Fruit fly (Drosophila melanogaster) whole organism, prepupa: ENCODE measurements around the gene TfIIFbeta.

Source experiments
- CG10631 ChIP-seq: fragments of 200-800 bp; sonication (Bioruptor generic); optimal IDR thresholded peaks from 2 replicates; lab custom pipeline; 2016; ENCODE audit warnings: missing biosample characterization, missing genetic modification characterization
- CG10669 ChIP-seq: fragments of 200-800 bp; sonication (Bioruptor generic); optimal IDR thresholded peaks from 3 replicates; lab custom pipeline; 2018; ENCODE audit warnings: missing biosample characterization, mild to moderate bottlenecking, missing genetic modification characterization, moderate library complexity
- CG11294 ChIP-seq: fragments of 200-800 bp; sonication (Bioruptor generic); IDR thresholded peaks from 2 replicates; pipeline ENCODE4 v1.3.6; 2022; ENCODE audit warnings: missing biosample characterization, missing genetic modification characterization
- CG11762 ChIP-seq: fragments of 200-800 bp; sonication (Bioruptor generic); optimal IDR thresholded peaks from 3 replicates; lab custom pipeline; 2016; ENCODE audit warnings: missing biosample characterization, missing genetic modification characterization; ENCODE audit not compliant: insufficient read depth
- CG11902 ChIP-seq: fragments of 200-800 bp; sonication (Bioruptor generic); optimal IDR thresholded peaks from 3 replicates; lab custom pipeline; 2016; ENCODE audit warnings: missing biosample characterization, missing genetic modification characterization
- CG15336 ChIP-seq: fragments of 200-800 bp; sonication (Bioruptor generic); IDR thresholded peaks from 2 replicates; pipeline ENCODE4 v1.3.6; 2022; ENCODE audit warnings: missing biosample characterization, missing genetic modification characterization
- CG1621 ChIP-seq: fragments of 200-800 bp; sonication (Bioruptor generic); optimal IDR thresholded peaks from 3 replicates; lab custom pipeline; 2018; ENCODE audit warnings: missing biosample characterization, mild to moderate bottlenecking, missing genetic modification characterization
- CG16779 ChIP-seq: fragments of 200-800 bp; sonication (Bioruptor generic); optimal IDR thresholded peaks from 3 replicates; lab custom pipeline; 2017; ENCODE audit warnings: missing biosample characterization, mild to moderate bottlenecking, missing genetic modification characterization
- CG3032 ChIP-seq: fragments of 200-800 bp; optimal IDR thresholded peaks from 2 replicates; lab custom pipeline; 2019; ENCODE audit warnings: missing biosample characterization, mild to moderate bottlenecking, missing genetic modification characterization, moderate library complexity
- CG32006 ChIP-seq: fragments of 200-800 bp; sonication (Bioruptor generic); optimal IDR thresholded peaks from 3 replicates; lab custom pipeline; 2017; ENCODE audit warnings: missing biosample characterization, mild to moderate bottlenecking, missing genetic modification characterization
- CG34406 ChIP-seq: fragments of 200-800 bp; sonication (Bioruptor generic); optimal IDR thresholded peaks from 3 replicates; lab custom pipeline; 2016; ENCODE audit warnings: missing biosample characterization, missing genetic modification characterization
- CG3919 ChIP-seq: fragments of 200-800 bp; sonication (Bioruptor generic); optimal IDR thresholded peaks from 3 replicates; lab custom pipeline; 2016; ENCODE audit warnings: missing biosample characterization, missing genetic modification characterization
- CG4318 ChIP-seq: fragments of 200-800 bp; sonication (Bioruptor generic); optimal IDR thresholded peaks from 3 replicates; lab custom pipeline; 2017; ENCODE audit warnings: missing biosample characterization, mild to moderate bottlenecking, missing genetic modification characterization
- CG6808 ChIP-seq: fragments of 200-800 bp; sonication (Bioruptor generic); optimal IDR thresholded peaks from 3 replicates; lab custom pipeline; 2017; ENCODE audit warnings: missing biosample characterization, missing genetic modification characterization, mild to moderate bottlenecking, moderate library complexity, missing genetic modification reagents
- CG6854 ChIP-seq: fragments of 200-800 bp; sonication (Bioruptor generic); optimal IDR thresholded peaks from 2 replicates; lab custom pipeline; 2017; ENCODE audit warnings: missing biosample characterization, mild to moderate bottlenecking, missing genetic modification characterization
- CG7368 ChIP-seq: fragments of 200-800 bp; sonication (Bioruptor generic); optimal IDR thresholded peaks from 3 replicates; lab custom pipeline; 2016; ENCODE audit warnings: missing biosample characterization, missing genetic modification characterization
- CG8119 ChIP-seq: fragments of 200-800 bp; sonication (Bioruptor generic); IDR thresholded peaks from 3 replicates; pipeline ENCODE4 v1.3.6; 2022; ENCODE audit warnings: missing biosample characterization, missing genetic modification characterization
- CG8319 ChIP-seq: fragments of 200-800 bp; sonication (Bioruptor generic); optimal IDR thresholded peaks from 3 replicates; lab custom pipeline; 2016; ENCODE audit warnings: missing biosample characterization, missing genetic modification characterization
- CG8632 ChIP-seq: fragments of 200-800 bp; sonication (Bioruptor generic); optimal IDR thresholded peaks from 3 replicates; lab custom pipeline; 2016; ENCODE audit warnings: missing biosample characterization, missing genetic modification characterization
- CG9139 ChIP-seq: fragments of 200-800 bp; sonication (Bioruptor generic); optimal IDR thresholded peaks from 3 replicates; lab custom pipeline; 2017; ENCODE audit warnings: missing biosample characterization, mild to moderate bottlenecking, missing genetic modification characterization
- Eip75B ChIP-seq: fragments of 200-800 bp; sonication (Bioruptor generic); optimal IDR thresholded peaks from 3 replicates; lab custom pipeline; 2016; ENCODE audit warnings: missing biosample characterization, missing genetic modification characterization
- Eip93F ChIP-seq: fragments of 200-800 bp; sonication (Bioruptor generic); optimal IDR thresholded peaks from 2 replicates; lab custom pipeline; 2016; ENCODE audit warnings: missing biosample characterization, mild to moderate bottlenecking, missing genetic modification characterization
- Ets21C ChIP-seq: fragments of 200-800 bp; sonication (Bioruptor generic); optimal IDR thresholded peaks from 3 replicates; lab custom pipeline; 2016; ENCODE audit warnings: missing biosample characterization, missing genetic modification characterization
- Gug ChIP-seq: fragments of 200-800 bp; sonication (Bioruptor generic); IDR thresholded peaks from 2 replicates; pipeline ENCODE4 v1.3.6; 2022; ENCODE audit warnings: missing biosample characterization, missing genetic modification characterization
- Hr38 ChIP-seq: sonication (Bioruptor generic); optimal IDR thresholded peaks from 2 replicates; lab custom pipeline; 2016; ENCODE audit warnings: missing biosample characterization, missing genetic modification characterization
- Hr39 ChIP-seq: fragments of 200-800 bp; sonication (Bioruptor generic); optimal IDR thresholded peaks from 2 replicates; lab custom pipeline; 2016; ENCODE audit warnings: missing biosample characterization, missing genetic modification characterization
- Hr4 ChIP-seq: fragments of 200-800 bp; sonication (Bioruptor generic); optimal IDR thresholded peaks from 3 replicates; lab custom pipeline; 2016; ENCODE audit warnings: missing biosample characterization, missing genetic modification characterization
- Met ChIP-seq: fragments of 200-800 bp; sonication (Bioruptor generic); optimal IDR thresholded peaks from 3 replicates; lab custom pipeline; 2016; ENCODE audit warnings: missing biosample characterization, missing genetic modification characterization
- OdsH ChIP-seq: fragments of 200-800 bp; sonication (Bioruptor generic); optimal IDR thresholded peaks from 3 replicates; lab custom pipeline; 2016; ENCODE audit warnings: missing biosample characterization, missing genetic modification characterization
- Smox ChIP-seq: fragments of 200-800 bp; sonication (Bioruptor generic); optimal IDR thresholded peaks from 3 replicates; lab custom pipeline; 2016; ENCODE audit warnings: missing biosample characterization, missing genetic modification characterization
- Sox102F ChIP-seq: fragments of 200-800 bp; sonication (Bioruptor generic); optimal IDR thresholded peaks from 2 replicates; lab custom pipeline; 2016; ENCODE audit warnings: missing biosample characterization, mild to moderate bottlenecking, missing genetic modification characterization
- Sox14 ChIP-seq: fragments of 200-800 bp; sonication (Bioruptor generic); optimal IDR thresholded peaks from 3 replicates; lab custom pipeline; 2016; ENCODE audit warnings: missing biosample characterization, missing genetic modification characterization
- achi ChIP-seq: fragments of 200-800 bp; sonication (Bioruptor generic); optimal IDR thresholded peaks from 3 replicates; lab custom pipeline; 2016; ENCODE audit warnings: missing biosample characterization, missing genetic modification characterization
- acj6 ChIP-seq: fragments of 200-800 bp; sonication (Bioruptor generic); optimal IDR thresholded peaks from 3 replicates; lab custom pipeline; 2016; ENCODE audit warnings: missing biosample characterization, missing genetic modification characterization
- dac ChIP-seq: fragments of 200-800 bp; sonication (Bioruptor generic); optimal IDR thresholded peaks from 2 replicates; lab custom pipeline; 2017; ENCODE audit warnings: missing biosample characterization, mild to moderate bottlenecking, missing genetic modification characterization
- dsx ChIP-seq: fragments of 200-800 bp; optimal IDR thresholded peaks from 3 replicates; lab custom pipeline; 2019; ENCODE audit warnings: missing biosample characterization, mild to moderate bottlenecking, missing genetic modification characterization, moderate library complexity; ENCODE audit not compliant: poor library complexity, severe bottlenecking
- eg ChIP-seq: fragments of 200-800 bp; sonication (Bioruptor generic); IDR thresholded peaks from 3 replicates; pipeline ENCODE4 v1.3.6; 2022; ENCODE audit warnings: missing biosample characterization, missing genetic modification characterization
- esn ChIP-seq: fragments of 200-800 bp; sonication (Bioruptor generic); optimal IDR thresholded peaks from 2 replicates; lab custom pipeline; 2016; ENCODE audit warnings: missing biosample characterization, mild to moderate bottlenecking, missing genetic modification characterization, moderate library complexity
- fd59A ChIP-seq: fragments of 200-800 bp; sonication (Bioruptor generic); optimal IDR thresholded peaks from 2 replicates; lab custom pipeline; 2017; ENCODE audit warnings: missing biosample characterization, mild to moderate bottlenecking, missing genetic modification characterization, missing genetic modification reagents
- fd85E ChIP-seq: fragments of 200-800 bp; sonication (Bioruptor generic); optimal IDR thresholded peaks from 3 replicates; lab custom pipeline; 2016; ENCODE audit warnings: missing biosample characterization, missing genetic modification characterization
- fkh ChIP-seq: fragments of 200-800 bp; sonication (Bioruptor generic); optimal IDR thresholded peaks from 3 replicates; lab custom pipeline; 2017; ENCODE audit warnings: missing biosample characterization, mild to moderate bottlenecking, missing genetic modification characterization, moderate library complexity
- lz ChIP-seq: fragments of 200-800 bp; sonication (Bioruptor generic); optimal IDR thresholded peaks from 3 replicates; lab custom pipeline; 2016; ENCODE audit warnings: missing biosample characterization, missing genetic modification characterization
- net ChIP-seq: fragments of 200-800 bp; sonication (Bioruptor generic); optimal IDR thresholded peaks from 3 replicates; lab custom pipeline; 2016; ENCODE audit warnings: missing biosample characterization, missing genetic modification characterization
- pdm3 ChIP-seq: fragments of 200-800 bp; sonication (Bioruptor generic); optimal IDR thresholded peaks from 3 replicates; lab custom pipeline; 2016; ENCODE audit warnings: missing biosample characterization, missing genetic modification characterization
- salr ChIP-seq, 2 experiments: fragments of 200-800 bp; sonication (Bioruptor generic); optimal IDR thresholded peaks; 3 replicates each; lab custom pipeline; 2016 to 2018; ENCODE audit warnings: missing biosample characterization in 2 of 2, missing genetic modification characterization in 2 of 2, mild to moderate bottlenecking in 1 of 2
- spab ChIP-seq: fragments of 200-800 bp; sonication (Bioruptor generic); optimal IDR thresholded peaks from 2 replicates; lab custom pipeline; 2017; ENCODE audit warnings: missing biosample characterization, mild to moderate bottlenecking, missing genetic modification characterization, missing genetic modification reagents
- ss ChIP-seq, 2 experiments: fragments of 200-800 bp; sonication (Bioruptor generic); optimal IDR thresholded peaks; 2 replicates in 1 of 2; 3 replicates in 1 of 2; lab custom pipeline; 2017 to 2018; ENCODE audit warnings: mild to moderate bottlenecking in 2 of 2, missing biosample characterization in 2 of 2, missing genetic modification characterization in 2 of 2, moderate library complexity in 1 of 2
- svp ChIP-seq: fragments of 200-800 bp; sonication (Bioruptor generic); peaks from one replicate; lab custom pipeline; 2016; ENCODE audit warnings: missing biosample characterization, missing genetic modification characterization
- topi ChIP-seq: fragments of 200-800 bp; sonication (Bioruptor generic); optimal IDR thresholded peaks from 3 replicates; lab custom pipeline; 2016; ENCODE audit warnings: missing biosample characterization, missing genetic modification characterization
- vri ChIP-seq: fragments of 200-800 bp; sonication (Bioruptor generic); optimal IDR thresholded peaks from 3 replicates; lab custom pipeline; 2016; ENCODE audit warnings: missing biosample characterization, mild to moderate bottlenecking, missing genetic modification characterization

Gene TfIIFbeta

DNA sequence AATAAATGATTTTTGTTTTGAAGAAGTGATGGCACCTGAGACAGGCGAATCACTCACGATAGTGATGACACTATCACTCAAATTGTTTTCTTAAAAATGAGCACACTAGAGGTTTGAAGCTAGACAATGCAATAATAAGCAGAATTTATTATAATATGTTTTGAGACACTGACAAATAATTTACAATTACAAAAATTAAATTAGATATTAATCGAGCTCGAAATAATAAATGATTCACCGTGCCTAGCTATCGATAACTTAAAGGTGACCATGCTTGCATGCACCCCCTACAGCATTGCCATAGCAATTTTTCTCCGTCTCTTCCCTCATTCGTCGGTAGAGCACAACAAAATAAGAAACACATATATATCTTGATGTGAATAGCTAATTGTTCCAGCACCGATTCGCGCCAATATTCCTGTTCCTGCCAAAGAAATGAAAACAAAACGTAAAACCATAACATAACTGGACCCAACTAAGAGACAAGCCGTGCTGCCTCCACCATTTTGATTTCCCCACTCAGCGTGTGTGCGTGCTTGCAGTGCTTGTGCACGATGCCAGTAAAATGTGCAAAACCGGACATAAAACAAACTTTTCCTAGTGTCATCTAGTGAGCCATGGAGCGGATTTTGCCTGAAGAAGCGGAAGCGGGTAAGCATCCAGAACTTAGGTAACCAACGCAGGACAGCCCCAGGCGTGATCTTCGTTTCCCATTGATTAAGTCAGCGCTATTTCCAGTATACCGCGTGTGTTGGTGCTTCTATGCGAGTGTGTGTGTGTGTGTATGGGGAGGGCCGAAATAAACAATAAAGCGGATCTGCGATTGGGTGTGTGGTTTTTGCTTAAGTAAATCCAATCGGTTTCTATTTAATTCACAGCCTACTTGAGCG is 6.4 kb downstream of the TfIIFbeta start, which contains the start of the genes MED7 and Cap-H2:
Gene MED7, minus strand, starts transcription at position 67 of the 890 bp plus-strand sequence.
Gene Cap-H2, plus strand, starts transcription at position 345 of the 890 bp plus-strand sequence.
- peak; percentile 76 for TF ChIP-seq Sox14 (GFP tag; lab: Kevin White, UChicago)
- peak; percentile 76 for TF ChIP-seq OdsH (GFP tag; lab: Kevin White, UChicago)
- TF ChIP-seq CG3919 (GFP tag; lab: Kevin White, UChicago), result no peak
- TF ChIP-seq CG9139 (GFP tag; lab: Kevin White, UChicago), result no peak
- no peak for TF ChIP-seq CG6808 (GFP tag; lab: Kevin White, UChicago)
- TF ChIP-seq spab, result no peak
- peak; percentile 78 for TF ChIP-seq Hr4
- no peak for TF ChIP-seq dsx (GFP tag; lab: Kevin White, UChicago)
- TF ChIP-seq fd85E (GFP tag; lab: Kevin White, UChicago), result no peak
- peak; percentile 61; the same call in 1 of the 3 replicates for TF ChIP-seq eg (GFP tag; lab: Robert Waterston, UW)
- TF ChIP-seq esn, result peak; percentile 80
- TF ChIP-seq Met (GFP tag; lab: Kevin White, UChicago), result no peak
- TF ChIP-seq CG8632 (GFP tag; lab: Kevin White, UChicago), result no peak
- TF ChIP-seq CG1621 (tag; lab: Kevin White, UChicago), result no peak
- TF ChIP-seq CG6854 (GFP tag; lab: Kevin White, UChicago), result no peak
- peak; percentile 77 for TF ChIP-seq Eip75B (GFP tag; lab: Kevin White, UChicago)
- peak; percentile 76 for TF ChIP-seq pdm3
- peak; percentile 79 for TF ChIP-seq acj6
- peak; percentile 33 for TF ChIP-seq CG11762 (GFP tag; lab: Kevin White, UChicago)
- no peak for TF ChIP-seq Hr38 (GFP tag; lab: Kevin White, UChicago)
- TF ChIP-seq CG10631 (GFP tag; lab: Kevin White, UChicago), result peak; percentile 72
- no peak for TF ChIP-seq CG3032 (tag; lab: Kevin White, UChicago)
- peak; percentile 54 for TF ChIP-seq CG7368 (GFP tag; lab: Kevin White, UChicago)
- peak; percentile 50 for TF ChIP-seq CG34406
- no peak for TF ChIP-seq ss (GFP tag; optimal IDR thresholded peaks at IDR 0.05; lab: Kevin White, UChicago)
- peak; percentile 80 for TF ChIP-seq Smox (GFP tag; lab: Kevin White, UChicago)
- peak; percentile 55 for TF ChIP-seq vri (GFP tag; lab: Kevin White, UChicago)
- TF ChIP-seq achi, result peak; percentile 58
- peak; percentile 83 for TF ChIP-seq topi
- TF ChIP-seq fd59A, result no peak
- peak; percentile 65 for TF ChIP-seq Gug (GFP tag; lab: Robert Waterston, UW)
- no peak for TF ChIP-seq Eip93F
- TF ChIP-seq CG15336 (GFP tag; lab: Robert Waterston, UW), result no peak
- TF ChIP-seq CG8119 (GFP tag; lab: Robert Waterston, UW), result peak; percentile 44; the same call in 1 of the 3 replicates
- TF ChIP-seq salr (GFP tag; optimal IDR thresholded peaks at IDR 0.05; lab: Kevin White, UChicago), result no peak
- TF ChIP-seq CG16779 (tag; lab: Kevin White, UChicago), result no peak
- peak; percentile 81 for TF ChIP-seq lz
- TF ChIP-seq Sox102F (GFP tag; lab: Kevin White, UChicago), result peak; percentile 66
- TF ChIP-seq CG8319 (GFP tag; lab: Kevin White, UChicago), result no peak
- TF ChIP-seq CG32006 (GFP tag; lab: Kevin White, UChicago), result no peak
- TF ChIP-seq net (GFP tag; lab: Kevin White, UChicago), result no peak
- no peak for TF ChIP-seq CG10669
- peak; percentile 80 for TF ChIP-seq Hr39 (GFP tag; lab: Kevin White, UChicago)
- TF ChIP-seq dac, result no peak
- peak; percentile 70 for TF ChIP-seq Ets21C (GFP tag; lab: Kevin White, UChicago)
- TF ChIP-seq CG4318 (GFP tag; lab: Kevin White, UChicago), result no peak
- peak; percentile 61 for TF ChIP-seq CG11294 (GFP tag; lab: Robert Waterston, UW)
- no peak for TF ChIP-seq fkh (GFP tag; lab: Kevin White, UChicago)
- TF ChIP-seq CG11902 (GFP tag; lab: Kevin White, UChicago), result peak; percentile 63
- no peak for TF ChIP-seq svp (GFP tag; lab: Kevin White, UChicago)
